Worm (Caenorhabditis elegans) whole organism, L2 larva: ENCODE measurements around the gene gst-7.
"Not testable (repeated sequence)": the region's sequence is repeated elsewhere in the genome, so short reads cannot be mapped to it uniquely, and the experiment has no call there.

ENCODE experiments used
- C34F6.9 ChIP-seq: fragments of 150-350 bp; optimal IDR thresholded peaks from 2 replicates; lab custom pipeline; 2014; ENCODE audit warnings: missing biosample characterization, missing genetic modification characterization
- F13H6.1 ChIP-seq: sonication (generic microtip); optimal IDR thresholded peaks from 2 replicates; lab custom pipeline; 2016; ENCODE audit warnings: missing genetic modification characterization, missing compliant biosample characterization
- R02D3.7 ChIP-seq: fragments of 150-350 bp; optimal IDR thresholded peaks from 2 replicates; lab custom pipeline; 2014; ENCODE audit warnings: missing biosample characterization, missing genetic modification characterization
- Y55F3AM.14 ChIP-seq: fragments of 200-800 bp; sonication (Bioruptor generic); optimal IDR thresholded peaks from 2 replicates; lab custom pipeline; 2018; ENCODE audit warnings: mild to moderate bottlenecking, missing genetic modification characterization, missing compliant biosample characterization
- ZK546.5 ChIP-seq: sonication (generic microtip); optimal IDR thresholded peaks from 2 replicates; lab custom pipeline; 2017; ENCODE audit warnings: missing biosample characterization, missing genetic modification characterization
- aly-2 ChIP-seq: fragments of 150-350 bp; optimal IDR thresholded peaks from 2 replicates; lab custom pipeline; 2014; ENCODE audit warnings: missing biosample characterization, missing genetic modification characterization
- ama-1 ChIP-seq: fragments of 150-350 bp; optimal IDR thresholded peaks from 2 replicates; lab custom pipeline; 2018; ENCODE audit warnings: inconsistent platforms
- blmp-1 ChIP-seq: sonication (generic microtip); optimal IDR thresholded peaks from 2 replicates; lab custom pipeline; 2017; ENCODE audit warnings: missing genetic modification characterization, mild to moderate bottlenecking, missing compliant biosample characterization, antibody characterized with exemption, moderate library complexity; ENCODE audit not compliant: insufficient read depth
- ceh-16 ChIP-seq: fragments of 150-350 bp; optimal IDR thresholded peaks from 2 replicates; lab custom pipeline; 2014; ENCODE audit warnings: missing biosample characterization, missing genetic modification characterization
- crh-2 ChIP-seq: sonication (generic microtip); optimal IDR thresholded peaks from 2 replicates; lab custom pipeline; 2017; ENCODE audit warnings: missing biosample characterization, missing genetic modification characterization
- elt-1 ChIP-seq: fragments of 150-350 bp; optimal IDR thresholded peaks from 2 replicates; lab custom pipeline; 2014; ENCODE audit warnings: missing biosample characterization, missing genetic modification characterization
- fos-1 ChIP-seq: fragments of 150-350 bp; optimal IDR thresholded peaks from 2 replicates; lab custom pipeline; 2014; ENCODE audit warnings: missing biosample characterization, missing genetic modification characterization
- gmeb-1 ChIP-seq: fragments of 150-350 bp; optimal IDR thresholded peaks from 2 replicates; lab custom pipeline; 2014; ENCODE audit warnings: missing biosample characterization, missing genetic modification characterization
- lin-11 ChIP-seq: fragments of 150-350 bp; sonication (generic microtip); optimal IDR thresholded peaks from 2 replicates; lab custom pipeline; 2014; ENCODE audit warnings: missing biosample characterization, missing genetic modification characterization, inconsistent platforms, mixed read lengths
- lin-13 ChIP-seq: fragments of 150-350 bp; optimal IDR thresholded peaks from 2 replicates; lab custom pipeline; 2014; ENCODE audit warnings: missing biosample characterization, missing genetic modification reagents, missing genetic modification characterization
- lin-39 ChIP-seq: fragments of 150-350 bp; optimal IDR thresholded peaks from 2 replicates; lab custom pipeline; 2014; ENCODE audit warnings: missing biosample characterization, missing genetic modification reagents, missing genetic modification characterization
- lsy-2 ChIP-seq, 2 experiments: fragments of 150-350 bp in 1 of 2; sonication (generic microtip) in 1 of 2; optimal IDR thresholded peaks; 2 replicates each; lab custom pipeline; 2014 to 2017; ENCODE audit warnings: missing biosample characterization in 2 of 2, missing genetic modification characterization in 2 of 2
- mab-5 ChIP-seq: fragments of 150-350 bp; optimal IDR thresholded peaks from 2 replicates; lab custom pipeline; 2014; ENCODE audit warnings: missing biosample characterization, missing genetic modification characterization
- mbf-1 ChIP-seq: sonication (generic microtip); optimal IDR thresholded peaks from 2 replicates; lab custom pipeline; 2017; ENCODE audit warnings: missing biosample characterization, missing genetic modification characterization
- mdl-1 ChIP-seq, 2 experiments: fragments of 150-350 bp in 1 of 2; sonication (generic microtip) in 1 of 2; optimal IDR thresholded peaks; 2 replicates each; lab custom pipeline; 2017; ENCODE audit warnings: missing biosample characterization in 2 of 2, missing genetic modification characterization in 2 of 2
- nhr-10 ChIP-seq: sonication (generic microtip); optimal IDR thresholded peaks from 2 replicates; lab custom pipeline; 2017; ENCODE audit warnings: missing biosample characterization, missing genetic modification characterization
- nhr-12 ChIP-seq: fragments of 150-350 bp; optimal IDR thresholded peaks from 2 replicates; lab custom pipeline; 2014; ENCODE audit warnings: missing biosample characterization, missing genetic modification characterization
- nhr-129 ChIP-seq: fragments of 150-350 bp; optimal IDR thresholded peaks from 2 replicates; lab custom pipeline; 2014; ENCODE audit warnings: missing biosample characterization, missing genetic modification characterization
- nhr-21 ChIP-seq: fragments of 150-350 bp; optimal IDR thresholded peaks from 2 replicates; lab custom pipeline; 2014; ENCODE audit warnings: missing biosample characterization, missing genetic modification characterization
- nhr-23 ChIP-seq: fragments of 150-350 bp; optimal IDR thresholded peaks from 2 replicates; lab custom pipeline; 2014; ENCODE audit warnings: missing biosample characterization, missing genetic modification reagents, missing genetic modification characterization
- nhr-25 ChIP-seq: fragments of 150-350 bp; sonication (generic microtip); optimal IDR thresholded peaks from 3 replicates; lab custom pipeline; 2014; ENCODE audit warnings: missing biosample characterization, missing genetic modification characterization
- nhr-6 ChIP-seq: fragments of 150-350 bp; optimal IDR thresholded peaks from 2 replicates; lab custom pipeline; 2014; ENCODE audit warnings: missing biosample characterization, missing genetic modification characterization
- peb-1 ChIP-seq: fragments of 150-350 bp; optimal IDR thresholded peaks from 2 replicates; lab custom pipeline; 2014; ENCODE audit warnings: missing biosample characterization, missing genetic modification characterization
- sem-4 ChIP-seq: fragments of 150-350 bp; optimal IDR thresholded peaks from 2 replicates; lab custom pipeline; 2014; ENCODE audit warnings: missing biosample characterization, missing genetic modification reagents, missing genetic modification characterization
- skn-1 ChIP-seq: sonication (generic microtip); optimal IDR thresholded peaks from 2 replicates; lab custom pipeline; 2017; ENCODE audit warnings: missing biosample characterization, missing genetic modification characterization
- sma-9 ChIP-seq, 2 experiments: fragments of 150-350 bp in 1 of 2; sonication (generic microtip) in 1 of 2; optimal IDR thresholded peaks; 2 replicates each; lab custom pipeline; 2014 to 2016; ENCODE audit warnings: missing genetic modification characterization in 2 of 2, mild to moderate bottlenecking in 1 of 2, missing biosample characterization in 1 of 2, missing compliant biosample characterization in 1 of 2, missing genetic modification reagents in 1 of 2, moderate library complexity in 1 of 2
- snpc-4 ChIP-seq: fragments of 150-350 bp; optimal IDR thresholded peaks from 2 replicates; lab custom pipeline; 2014; ENCODE audit warnings: missing biosample characterization, missing genetic modification characterization
- unc-39 ChIP-seq: fragments of 150-350 bp; optimal IDR thresholded peaks from 2 replicates; lab custom pipeline; 2014; ENCODE audit warnings: missing biosample characterization, missing genetic modification characterization
- unc-55 ChIP-seq: fragments of 150-350 bp; sonication (generic microtip); optimal IDR thresholded peaks from 3 replicates; lab custom pipeline; 2014; ENCODE audit warnings: missing biosample characterization, missing genetic modification reagents, missing genetic modification characterization
- unc-62 ChIP-seq: fragments of 150-350 bp; optimal IDR thresholded peaks from 2 replicates; lab custom pipeline; 2014; ENCODE audit warnings: missing biosample characterization, missing genetic modification reagents, missing genetic modification characterization
- zag-1 ChIP-seq: fragments of 150-350 bp; optimal IDR thresholded peaks from 2 replicates; lab custom pipeline; 2014; ENCODE audit warnings: missing biosample characterization, missing genetic modification characterization
- ztf-4 ChIP-seq: fragments of 150-350 bp; optimal IDR thresholded peaks from 2 replicates; lab custom pipeline; 2014; ENCODE audit warnings: missing biosample characterization, missing genetic modification characterization

gst-7 gene

ce11 chrII:4903696-4904095, 21.8 kb downstream of the gst-7 start, which contains the start of gene sgt-1:
sgt-1 (minus strand) TSS chrII:4903796.
- not testable (repeated sequence) for TF ChIP-seq elt-1; aly-2 (tag; lab: Kevin White, UChicago); blmp-1
- TF ChIP-seq, all 48 proteins: peak for 0; not testable (repeated sequence) for 48

- TF ChIP-seq blmp-1: no peak
- TF ChIP-seq nhr-129: peak; percentile 89
- no peak for TF ChIP-seq unc-39 (tag; lab: Kevin White, UChicago)
- TF ChIP-seq lsy-2 (tag; optimal IDR thresholded peaks at IDR 0.05; lab: Kevin White, UChicago): peak in 1 of 2 experiments; percentile 83
- peak; percentile 71 for TF ChIP-seq gmeb-1 (tag; lab: Kevin White, UChicago)
- TF ChIP-seq nhr-21: peak; percentile 31
- no peak for TF ChIP-seq unc-62
- peak; percentile 71 for TF ChIP-seq fos-1 (tag; lab: Kevin White, UChicago)
- peak; percentile 39 for TF ChIP-seq ztf-4 (tag; lab: Kevin White, UChicago)
- TF ChIP-seq ZK546.5: no peak
- TF ChIP-seq unc-55 (GFP tag; lab: Kevin White, UChicago): peak; percentile 93
- TF ChIP-seq crh-2 (tag; lab: Kevin White, UChicago): peak; percentile 87
- TF ChIP-seq lin-11: peak; percentile 41
- TF ChIP-seq nhr-6 (tag; lab: Kevin White, UChicago): peak; percentile 6
- TF ChIP-seq snpc-4 (tag; lab: Kevin White, UChicago): peak; percentile 64
- no peak for TF ChIP-seq mbf-1
- peak; percentile 51 for TF ChIP-seq zag-1 (tag; lab: Kevin White, UChicago)
- no peak for TF ChIP-seq nhr-12 (tag; lab: Kevin White, UChicago)
- peak; percentile 43 for TF ChIP-seq sem-4 (tag; lab: Kevin White, UChicago)
- no peak for TF ChIP-seq Y55F3AM.14 (GFP tag; lab: Kevin White, UChicago)
- TF ChIP-seq sma-9 (GFP tag; optimal IDR thresholded peaks at IDR 0.05; lab: Kevin White, UChicago): peak; percentile 70
- no peak for TF ChIP-seq sma-9 (tag; optimal IDR thresholded peaks at IDR 0.05; lab: Kevin White, UChicago)
- peak; percentile 76 for TF ChIP-seq F13H6.1 (tag; lab: Kevin White, UChicago)
- peak; percentile 69 for TF ChIP-seq nhr-25 (tag; lab: Kevin White, UChicago)
- TF ChIP-seq ceh-16 (tag; lab: Kevin White, UChicago): no peak
- peak; percentile 59 for TF ChIP-seq ama-1 (lab: Kevin White, UChicago)
- TF ChIP-seq lin-13 (GFP tag; lab: Kevin White, UChicago): peak; percentile 58
- TF ChIP-seq mdl-1 (tag; optimal IDR thresholded peaks at IDR 0.05; lab: Kevin White, UChicago): peak; percentile 38 to 59
- TF ChIP-seq lin-39 (tag; lab: Kevin White, UChicago): no peak
- TF ChIP-seq C34F6.9 (tag; lab: Kevin White, UChicago): peak; percentile 92
- TF ChIP-seq elt-1: no peak
- TF ChIP-seq mab-5: peak; percentile 25
- TF ChIP-seq, all 48 proteins: peak for 21
Measured at ce11 chrII:4904277-4904676, 22.4 kb downstream of the gst-7 start.

ce11 chrII:4904778-4905177, 22.9 kb downstream of the gst-7 start, which contains the start of gene btbd-10:
btbd-10 (plus strand) TSS chrII:4905008.
- TF ChIP-seq R02D3.7 (tag; lab: Kevin White, UChicago) (no peak), lin-13 (GFP tag; lab: Kevin White, UChicago) (no peak), unc-55 (GFP tag; lab: Kevin White, UChicago) (no peak), fos-1 (tag; lab: Kevin White, UChicago) (no peak), aly-2 (tag; lab: Kevin White, UChicago) (no peak), skn-1 (no peak), nhr-21 (no peak), peb-1 (tag; lab: Kevin White, UChicago) (no peak), nhr-10 (no peak), nhr-6 (tag; lab: Kevin White, UChicago) (no peak), lin-39 (tag; lab: Kevin White, UChicago) (no peak), blmp-1 (no peak), ztf-4 (tag; lab: Kevin White, UChicago) (no peak), nhr-23 (tag; lab: Kevin White, UChicago) (no peak), unc-39 (tag; lab: Kevin White, UChicago) (no peak), nhr-25 (tag; lab: Kevin White, UChicago) (no peak), sma-9 (GFP tag; optimal IDR thresholded peaks at IDR 0.05; lab: Kevin White, UChicago) (no peak), sma-9 (tag; optimal IDR thresholded peaks at IDR 0.05; lab: Kevin White, UChicago) (no peak), C34F6.9 (tag; lab: Kevin White, UChicago) (no peak)
